Fruit fly (Drosophila melanogaster) whole organism, embryonic: ENCODE data around the gene lgs.

ENCODE experiments used
- Aef1 ChIP-seq: fragments of 200-800 bp; sonication (Bioruptor generic); IDR thresholded peaks from 3 replicates; pipeline ENCODE4 v1.3.6; 2022; ENCODE audit warnings: missing biosample characterization, missing genetic modification characterization
- Asciz ChIP-seq: fragments of 200-800 bp; sonication (Bioruptor generic); optimal IDR thresholded peaks from 2 replicates; lab custom pipeline; 2017; ENCODE audit warnings: missing biosample characterization, mild to moderate bottlenecking, missing genetic modification characterization, missing genetic modification reagents
- Bteb2 ChIP-seq: fragments of 200-800 bp; sonication (Bioruptor generic); optimal IDR thresholded peaks from 2 replicates; lab custom pipeline; 2016; ENCODE audit warnings: missing biosample characterization, missing genetic modification characterization
- CG10431 ChIP-seq: fragments of 200-800 bp; sonication (Bioruptor generic); optimal IDR thresholded peaks from 3 replicates; lab custom pipeline; 2018; ENCODE audit warnings: missing biosample characterization, mild to moderate bottlenecking, missing genetic modification characterization
- CG11504 ChIP-seq: fragments of 200-800 bp; sonication (Bioruptor generic); optimal IDR thresholded peaks from 3 replicates; lab custom pipeline; 2019; ENCODE audit warnings: missing biosample characterization, mild to moderate bottlenecking, missing genetic modification characterization, moderate library complexity
- CG12299 ChIP-seq: fragments of 200-800 bp; sonication (Bioruptor generic); optimal IDR thresholded peaks from 2 replicates; lab custom pipeline; 2018; ENCODE audit warnings: missing biosample characterization, mild to moderate bottlenecking, missing genetic modification characterization
- CG12659 ChIP-seq: fragments of 200-800 bp; sonication (Bioruptor generic); optimal IDR thresholded peaks from 3 replicates; lab custom pipeline; 2017; ENCODE audit warnings: mild to moderate bottlenecking, missing biosample characterization, missing genetic modification reagents, missing genetic modification characterization
- CG13123 ChIP-seq: fragments of 200-800 bp; sonication (Bioruptor generic); optimal IDR thresholded peaks from 2 replicates; lab custom pipeline; 2016; ENCODE audit warnings: missing biosample characterization, missing genetic modification characterization
- CG13894 ChIP-seq: fragments of 200-800 bp; sonication (Bioruptor generic); optimal IDR thresholded peaks from 3 replicates; lab custom pipeline; 2018; ENCODE audit warnings: missing biosample characterization, mild to moderate bottlenecking, missing genetic modification characterization, moderate library complexity
- CG15011 ChIP-seq: fragments of 200-800 bp; sonication (Bioruptor generic); optimal IDR thresholded peaks from 3 replicates; lab custom pipeline; 2018; ENCODE audit warnings: missing biosample characterization, mild to moderate bottlenecking, missing genetic modification characterization
- CG1647 ChIP-seq: fragments of 200-800 bp; sonication (Bioruptor generic); optimal IDR thresholded peaks from 3 replicates; lab custom pipeline; 2016; ENCODE audit warnings: missing biosample characterization, missing genetic modification characterization
- CG16863 ChIP-seq: fragments of 200-800 bp; sonication (Bioruptor generic); optimal IDR thresholded peaks from 3 replicates; lab custom pipeline; 2016; ENCODE audit warnings: missing biosample characterization, missing genetic modification characterization
- CG3065 ChIP-seq: fragments of 200-800 bp; sonication (Bioruptor generic); optimal IDR thresholded peaks from 2 replicates; lab custom pipeline; 2016; ENCODE audit warnings: missing biosample characterization, missing genetic modification characterization
- CG31365 ChIP-seq: fragments of 200-800 bp; sonication (Bioruptor generic); optimal IDR thresholded peaks from 2 replicates; lab custom pipeline; 2018; ENCODE audit warnings: missing biosample characterization, mild to moderate bottlenecking, missing genetic modification characterization
- CG33213 ChIP-seq: fragments of 200-800 bp; sonication (Bioruptor generic); optimal IDR thresholded peaks from 3 replicates; lab custom pipeline; 2016; ENCODE audit warnings: missing biosample characterization, missing genetic modification characterization
- CG34224 ChIP-seq: fragments of 200-800 bp; sonication (Bioruptor generic); IDR thresholded peaks from 3 replicates; pipeline ENCODE4 v1.3.6; 2022; ENCODE audit warnings: missing biosample characterization, missing genetic modification characterization; ENCODE audit not compliant: partially characterized antibody
- CG3995 ChIP-seq: fragments of 200-800 bp; sonication (Bioruptor generic); optimal IDR thresholded peaks from 3 replicates; lab custom pipeline; 2016; ENCODE audit warnings: missing biosample characterization, missing genetic modification characterization
- CG4730 ChIP-seq: fragments of 200-800 bp; sonication (Bioruptor generic); IDR thresholded peaks from 2 replicates; pipeline ENCODE4 v1.3.6; 2022; ENCODE audit warnings: missing biosample characterization, missing genetic modification characterization
- CG7839 ChIP-seq: fragments of 200-800 bp; sonication (Bioruptor generic); optimal IDR thresholded peaks from 3 replicates; lab custom pipeline; 2018; ENCODE audit warnings: missing biosample characterization, mild to moderate bottlenecking, missing genetic modification characterization, moderate library complexity
- CG8281 ChIP-seq: fragments of 200-800 bp; sonication (Bioruptor generic); optimal IDR thresholded peaks from 2 replicates; lab custom pipeline; 2018; ENCODE audit warnings: missing biosample characterization, mild to moderate bottlenecking, missing genetic modification characterization, moderate library complexity
- Deaf1 ChIP-seq: fragments of 200-800 bp; optimal IDR thresholded peaks from 3 replicates; lab custom pipeline; 2019; ENCODE audit warnings: missing biosample characterization, mild to moderate bottlenecking, missing genetic modification characterization, moderate library complexity
- Doc2 ChIP-seq: fragments of 200-800 bp; sonication (Bioruptor generic); IDR thresholded peaks from 2 replicates; pipeline ENCODE4 v1.3.6; 2022; ENCODE audit warnings: missing biosample characterization, missing genetic modification characterization
- Gug ChIP-seq: fragments of 200-800 bp; sonication (Bioruptor generic); IDR thresholded peaks from 4 replicates; pipeline ENCODE4 v1.3.6; 2022; ENCODE audit warnings: missing biosample characterization, missing genetic modification characterization
- H15 ChIP-seq: fragments of 200-800 bp; sonication (Bioruptor generic); IDR thresholded peaks from 3 replicates; pipeline ENCODE4 v1.3.6; 2022; ENCODE audit warnings: missing biosample characterization, missing genetic modification characterization
- H2.0 ChIP-seq: fragments of 200-800 bp; sonication (Bioruptor generic); IDR thresholded peaks from 2 replicates; pipeline ENCODE4 v1.3.6; 2022; ENCODE audit warnings: missing biosample characterization, missing genetic modification characterization
- Poxn ChIP-seq: fragments of 200-800 bp; sonication (Bioruptor generic); IDR thresholded peaks from 2 replicates; pipeline ENCODE4 v1.3.6; 2022; ENCODE audit warnings: missing biosample characterization, missing genetic modification characterization
- ap ChIP-seq: fragments of 200-800 bp; sonication (Bioruptor generic); IDR thresholded peaks from 2 replicates; pipeline ENCODE4 v1.3.6; 2022; ENCODE audit warnings: missing biosample characterization, missing genetic modification characterization
- ash1 ChIP-seq: fragments of 200-800 bp; sonication (Bioruptor generic); optimal IDR thresholded peaks from 2 replicates; lab custom pipeline; 2018; ENCODE audit warnings: missing biosample characterization, mild to moderate bottlenecking, missing genetic modification characterization
- bbx ChIP-seq: fragments of 200-800 bp; sonication (Bioruptor generic); IDR thresholded peaks from 2 replicates; pipeline ENCODE4 v1.3.6; 2022; ENCODE audit warnings: missing biosample characterization, missing genetic modification characterization; ENCODE audit not compliant: partially characterized antibody
- btn ChIP-seq: fragments of 200-800 bp; sonication (Bioruptor generic); optimal IDR thresholded peaks from 2 replicates; lab custom pipeline; 2016; ENCODE audit warnings: missing biosample characterization, missing genetic modification characterization
- chinmo ChIP-seq: fragments of 200-800 bp; sonication (Bioruptor generic); IDR thresholded peaks from 4 replicates; pipeline ENCODE4 v1.3.6; 2022; ENCODE audit warnings: missing biosample characterization, missing genetic modification characterization; ENCODE audit not compliant: partially characterized antibody
- chm ChIP-seq: fragments of 200-800 bp; sonication (Bioruptor generic); IDR thresholded peaks from 2 replicates; pipeline ENCODE4 v1.3.6; 2022; ENCODE audit warnings: missing biosample characterization, missing genetic modification characterization
- corto ChIP-seq: fragments of 200-800 bp; sonication (Bioruptor generic); optimal IDR thresholded peaks from 2 replicates; lab custom pipeline; 2016; ENCODE audit warnings: missing biosample characterization, mild to moderate bottlenecking, missing genetic modification characterization, moderate library complexity
- dan ChIP-seq: fragments of 200-800 bp; sonication (Bioruptor generic); IDR thresholded peaks from 2 replicates; pipeline ENCODE4 v1.3.6; 2022; ENCODE audit warnings: missing biosample characterization, missing genetic modification characterization
- dmrt99B ChIP-seq: fragments of 200-800 bp; sonication (Bioruptor generic); optimal IDR thresholded peaks from 2 replicates; lab custom pipeline; 2018; ENCODE audit warnings: missing biosample characterization, mild to moderate bottlenecking, missing genetic modification characterization, moderate library complexity
- esg ChIP-seq: fragments of 200-800 bp; sonication (Bioruptor generic); conservative IDR thresholded peaks from 2 replicates; pipeline ENCODE4 v1.3.6; 2022; ENCODE audit warnings: missing biosample characterization, missing genetic modification characterization
- fd3F ChIP-seq: fragments of 200-800 bp; sonication (Bioruptor generic); optimal IDR thresholded peaks from 2 replicates; lab custom pipeline; 2018; ENCODE audit warnings: missing biosample characterization, mild to moderate bottlenecking, missing genetic modification characterization, moderate library complexity
- gsb-n ChIP-seq: fragments of 200-800 bp; sonication (Bioruptor generic); optimal IDR thresholded peaks from 3 replicates; lab custom pipeline; 2018; ENCODE audit warnings: missing biosample characterization, mild to moderate bottlenecking, missing genetic modification characterization
- h ChIP-seq: fragments of >200 bp; optimal IDR thresholded peaks from 2 replicates; lab custom pipeline; 2017
- ham ChIP-seq: fragments of 200-800 bp; sonication (Bioruptor generic); IDR thresholded peaks from 2 replicates; pipeline ENCODE4 v1.3.6; 2022; ENCODE audit warnings: missing biosample characterization, missing genetic modification characterization
- jumu ChIP-seq: fragments of 200-800 bp; sonication (Bioruptor generic); optimal IDR thresholded peaks from 3 replicates; lab custom pipeline; 2016; ENCODE audit warnings: missing biosample characterization, missing genetic modification characterization
- otp ChIP-seq: fragments of 200-800 bp; sonication (Bioruptor generic); IDR thresholded peaks from 3 replicates; pipeline ENCODE4, ENCODE4 v1.3.6; 2022; ENCODE audit warnings: missing biosample characterization, missing genetic modification characterization
- peb ChIP-seq: fragments of 200-800 bp; sonication (Bioruptor generic); IDR thresholded peaks from 2 replicates; pipeline ENCODE4 v1.3.6; 2022; ENCODE audit warnings: missing biosample characterization, missing genetic modification characterization
- prd ChIP-seq, 3 experiments: fragments of >200 bp in 2 of 3; fragments of 200-800 bp in 1 of 3; sonication (Bioruptor generic) in 1 of 3; optimal IDR thresholded peaks in 2 of 3; IDR thresholded peaks in 1 of 3; 2 replicates in 2 of 3; 3 replicates in 1 of 3; pipeline versions ENCODE4 v1.3.6 to Lab custom; 2017 to 2022; ENCODE audit warnings: missing biosample characterization in 1 of 3, missing genetic modification characterization in 1 of 3
- row ChIP-seq: fragments of 200-800 bp; sonication (Bioruptor generic); IDR thresholded peaks from 3 replicates; pipeline ENCODE4 v1.3.6; 2022; ENCODE audit warnings: missing biosample characterization, missing genetic modification characterization
- sens-2 ChIP-seq: fragments of 200-800 bp; sonication (Bioruptor generic); IDR thresholded peaks from 2 replicates; pipeline ENCODE4 v1.3.6; 2022; ENCODE audit warnings: missing biosample characterization, missing genetic modification characterization
- sim ChIP-seq: fragments of 200-800 bp; sonication (Bioruptor generic); IDR thresholded peaks from 2 replicates; pipeline ENCODE4 v1.3.6; 2022; ENCODE audit warnings: missing biosample characterization, missing genetic modification characterization
- stc ChIP-seq: fragments of 200-800 bp; sonication (Bioruptor generic); IDR thresholded peaks from 2 replicates; pipeline ENCODE4 v1.3.6; 2022; ENCODE audit warnings: missing biosample characterization, missing genetic modification characterization
- sug ChIP-seq: fragments of 200-800 bp; optimal IDR thresholded peaks from 2 replicates; lab custom pipeline; 2019; ENCODE audit warnings: missing biosample characterization, mild to moderate bottlenecking, missing genetic modification characterization, moderate library complexity
- tin ChIP-seq: fragments of 200-800 bp; sonication (Bioruptor generic); optimal IDR thresholded peaks from 3 replicates; lab custom pipeline; 2016; ENCODE audit warnings: missing biosample characterization, missing genetic modification characterization
- trh ChIP-seq: fragments of 200-800 bp; sonication (Bioruptor generic); optimal IDR thresholded peaks from 2 replicates; lab custom pipeline; 2016; ENCODE audit warnings: missing biosample characterization, missing genetic modification characterization
- z ChIP-seq: fragments of 200-800 bp; sonication (Bioruptor generic); IDR thresholded peaks from 3 replicates; pipeline ENCODE4 v1.3.6; 2022; ENCODE audit warnings: missing biosample characterization, missing genetic modification characterization

lgs gene

dm6 chr4:486435-486834 lies 42.7 kb upstream of the lgs start (continued):
- TF ChIP-seq z (GFP tag; lab: Robert Waterston, UW), result no peak
- no peak for TF ChIP-seq esg (GFP tag; lab: Robert Waterston, UW)
- TF ChIP-seq jumu, result peak; percentile 43
- TF ChIP-seq Poxn (GFP tag; lab: Robert Waterston, UW), result no peak
- no peak for TF ChIP-seq CG11504 (tag; lab: Kevin White, UChicago)
- no peak for TF ChIP-seq ham (GFP tag; lab: Robert Waterston, UW)
- no peak for TF ChIP-seq Doc2 (GFP tag; lab: Robert Waterston, UW)
- no peak; the same call in 2 of the 3 replicates for TF ChIP-seq Aef1 (GFP tag; lab: Robert Waterston, UW)
- peak; percentile 78 for TF ChIP-seq CG12659 (GFP tag; lab: Kevin White, UChicago)
- TF ChIP-seq CG12299, result no peak
- peak; percentile 33 for TF ChIP-seq CG7839 (tag; lab: Kevin White, UChicago)
- peak; percentile 95 for TF ChIP-seq CG34224 (GFP tag; lab: Robert Waterston, UW)
- TF ChIP-seq CG3995 (GFP tag; lab: Kevin White, UChicago), result peak; percentile 21
- no peak for TF ChIP-seq CG3065
- no peak for TF ChIP-seq CG15011
- peak; percentile 9 for TF ChIP-seq dmrt99B (tag; lab: Kevin White, UChicago)
- TF ChIP-seq bbx (GFP tag; lab: Robert Waterston, UW), result peak; percentile 95
- TF ChIP-seq CG13123, result peak; percentile 24
- TF ChIP-seq ap (GFP tag; lab: Robert Waterston, UW), result no peak
- TF ChIP-seq sug (tag; lab: Kevin White, UChicago), result peak; percentile 39
- TF ChIP-seq CG8281, result no peak
- TF ChIP-seq H2.0 (GFP tag; lab: Robert Waterston, UW), result no peak
- peak; percentile 95 for TF ChIP-seq CG33213 (GFP tag; lab: Kevin White, UChicago)
- no peak for TF ChIP-seq prd (optimal IDR thresholded peaks at IDR 0.05; lab: Kevin White, UChicago)
- TF ChIP-seq prd (GFP tag; IDR thresholded peaks at IDR 0.05; lab: Robert Waterston, UW), result no peak; the same call in 2 of the 3 replicates
- TF ChIP-seq CG16863 (GFP tag; lab: Kevin White, UChicago), result peak; percentile 53
- peak; percentile 43 for TF ChIP-seq ash1 (GFP tag; lab: Kevin White, UChicago)
- TF ChIP-seq dan (GFP tag; lab: Robert Waterston, UW), result no peak
- TF ChIP-seq tin (GFP tag; lab: Kevin White, UChicago), result peak; percentile 33
- no peak for TF ChIP-seq chm (GFP tag; lab: Robert Waterston, UW)
- TF ChIP-seq fd3F, result peak; percentile 17
- TF ChIP-seq otp (GFP tag; lab: Robert Waterston, UW), result no peak
- TF ChIP-seq h, result no peak
- TF ChIP-seq Deaf1 (tag; lab: Kevin White, UChicago), result no peak
- no peak for TF ChIP-seq CG1647
- no peak for TF ChIP-seq Gug
- no peak for TF ChIP-seq peb (GFP tag; lab: Robert Waterston, UW)
- TF ChIP-seq sim, result no peak
- peak; percentile 19 for TF ChIP-seq gsb-n
- no peak for TF ChIP-seq CG10431 (GFP tag; lab: Kevin White, UChicago)
- no peak for TF ChIP-seq btn (GFP tag; lab: Kevin White, UChicago)
- TF ChIP-seq Asciz (GFP tag; lab: Kevin White, UChicago), result peak; percentile 39
- TF ChIP-seq Bteb2, result peak; percentile 18
- TF ChIP-seq H15, result no peak
- peak; percentile 94 for TF ChIP-seq chinmo (GFP tag; lab: Robert Waterston, UW)
- TF ChIP-seq row, result peak; percentile 67
- TF ChIP-seq CG31365 (tag; lab: Kevin White, UChicago), result no peak
- no peak; the same call in 1 of the 2 replicates for TF ChIP-seq stc (GFP tag; lab: Robert Waterston, UW)
- TF ChIP-seq corto (GFP tag; lab: Kevin White, UChicago), result no peak
- no peak; the same call in 1 of the 2 replicates for TF ChIP-seq CG4730
- peak; percentile 89 for TF ChIP-seq CG13894
- no peak for TF ChIP-seq sens-2 (GFP tag; lab: Robert Waterston, UW)
- no peak for TF ChIP-seq trh (GFP tag; lab: Kevin White, UChicago)
